Worm (Caenorhabditis elegans) whole organism, late embryonic: ENCODE data around the gene ZK673.4.

ENCODE experiments used
- K02D7.2 ChIP-seq: sonication (generic microtip); optimal IDR thresholded peaks from 2 replicates; lab custom pipeline; 2017; ENCODE audit warnings: mild to moderate bottlenecking, missing genetic modification characterization, missing compliant biosample characterization
- K09A11.1 ChIP-seq: sonication (generic microtip); optimal IDR thresholded peaks from 2 replicates; lab custom pipeline; 2017; ENCODE audit warnings: antibody characterized with exemption, mild to moderate bottlenecking, missing genetic modification characterization, missing compliant biosample characterization; ENCODE audit not compliant: insufficient read depth
- ama-1 ChIP-seq: fragments of 150-350 bp; optimal IDR thresholded peaks from 2 replicates; lab custom pipeline; 2014
- dve-1 ChIP-seq: sonication (generic microtip); optimal IDR thresholded peaks from 2 replicates; lab custom pipeline; 2017; ENCODE audit warnings: antibody characterized with exemption, mild to moderate bottlenecking, missing genetic modification characterization, missing compliant biosample characterization
- elt-2 ChIP-seq: sonication (generic microtip); optimal IDR thresholded peaks from 2 replicates; lab custom pipeline; 2016; ENCODE audit warnings: missing genetic modification reagents, missing genetic modification characterization, missing compliant biosample characterization
- ets-4 ChIP-seq: sonication (generic microtip); optimal IDR thresholded peaks from 2 replicates; lab custom pipeline; 2016; ENCODE audit warnings: missing genetic modification characterization, missing compliant biosample characterization
- hlh-8 ChIP-seq: sonication (generic microtip); optimal IDR thresholded peaks from 2 replicates; lab custom pipeline; 2016; ENCODE audit warnings: missing genotype, missing genetic modification characterization, missing compliant biosample characterization
- nhr-11 ChIP-seq: fragments of 150-350 bp; optimal IDR thresholded peaks from 2 replicates; lab custom pipeline; 2014; ENCODE audit warnings: missing biosample characterization, missing genetic modification characterization
- nhr-232 ChIP-seq: sonication (generic microtip); optimal IDR thresholded peaks from 2 replicates; lab custom pipeline; 2016; ENCODE audit warnings: missing genetic modification characterization, missing compliant biosample characterization
- tbx-2 ChIP-seq: sonication (generic microtip); optimal IDR thresholded peaks from 2 replicates; lab custom pipeline; 2016; ENCODE audit warnings: missing genetic modification characterization, missing compliant biosample characterization
- tbx-7 ChIP-seq: sonication (generic microtip); optimal IDR thresholded peaks from 2 replicates; lab custom pipeline; 2016; ENCODE audit warnings: missing genotype, missing genetic modification characterization, missing compliant biosample characterization
- unc-86 ChIP-seq: sonication (generic microtip); optimal IDR thresholded peaks from 2 replicates; lab custom pipeline; 2016; ENCODE audit warnings: missing genetic modification characterization, missing compliant biosample characterization
- zip-5 ChIP-seq: sonication (generic microtip); optimal IDR thresholded peaks from 2 replicates; lab custom pipeline; 2016; ENCODE audit warnings: missing genetic modification characterization, missing compliant biosample characterization

- TF ChIP-seq nhr-232 (tag; lab: Kevin White, UChicago) (no peak), nhr-11 (tag; lab: Kevin White, UChicago) (no peak), hlh-8 (tag; lab: Kevin White, UChicago) (no peak), ets-4 (tag; lab: Kevin White, UChicago) (no peak), unc-86 (no peak), K09A11.1 (tag; lab: Kevin White, UChicago) (no peak), zip-5 (tag; lab: Kevin White, UChicago) (no peak), tbx-7 (no peak), ama-1 (no peak), tbx-2 (tag; lab: Kevin White, UChicago) (no peak), dve-1 (tag; lab: Kevin White, UChicago) (no peak), elt-2 (tag; lab: Kevin White, UChicago) (no peak), K02D7.2 (tag; lab: Kevin White, UChicago) (no peak)
These were observed 48.0 kb downstream of the ZK673.4 start for ce11 chrII:10500674-10501073.
